Fruit fly (Drosophila melanogaster) whole organism, embryonic: ENCODE results near the gene Ppt2.

ENCODE experiments used
- Ada2b ChIP-seq: fragments of 200-800 bp; sonication (Bioruptor generic); IDR thresholded peaks from 2 replicates; pipeline ENCODE4 v1.3.6; 2022; ENCODE audit warnings: missing biosample characterization, missing genetic modification characterization
- Adf1 ChIP-seq: fragments of 200-800 bp; sonication (Bioruptor generic); IDR thresholded peaks from 2 replicates; pipeline ENCODE4 v1.3.6; 2022; ENCODE audit warnings: missing biosample characterization, missing genetic modification characterization
- Atf3 ChIP-seq: fragments of 200-800 bp; sonication (Bioruptor generic); optimal IDR thresholded peaks from 3 replicates; lab custom pipeline; 2016; ENCODE audit warnings: missing biosample characterization, missing genetic modification characterization
- CG10147 ChIP-seq: fragments of 200-800 bp; sonication (Bioruptor generic); optimal IDR thresholded peaks from 2 replicates; lab custom pipeline; 2019; ENCODE audit warnings: missing biosample characterization, mild to moderate bottlenecking, missing genetic modification characterization, moderate library complexity
- CG10979 ChIP-seq: fragments of 200-800 bp; sonication (Bioruptor generic); optimal IDR thresholded peaks from 2 replicates; lab custom pipeline; 2018; ENCODE audit warnings: missing biosample characterization, mild to moderate bottlenecking, missing genetic modification characterization, moderate library complexity
- CG13123 ChIP-seq: fragments of 200-800 bp; sonication (Bioruptor generic); optimal IDR thresholded peaks from 2 replicates; lab custom pipeline; 2016; ENCODE audit warnings: missing biosample characterization, missing genetic modification characterization
- CG15696 ChIP-seq: fragments of 200-800 bp; sonication (Bioruptor generic); optimal IDR thresholded peaks from 2 replicates; lab custom pipeline; 2019; ENCODE audit warnings: missing biosample characterization, mild to moderate bottlenecking, missing genetic modification characterization, moderate library complexity
- CG16779 ChIP-seq: fragments of 200-800 bp; sonication (Bioruptor generic); IDR thresholded peaks from 2 replicates; pipeline ENCODE4 v1.3.6; 2022; ENCODE audit warnings: missing biosample characterization, missing genetic modification characterization
- CG16815 ChIP-seq: fragments of 200-800 bp; sonication (Bioruptor generic); optimal IDR thresholded peaks from 3 replicates; lab custom pipeline; 2017; ENCODE audit warnings: missing biosample characterization, mild to moderate bottlenecking, missing genetic modification characterization
- CG17328 ChIP-seq: fragments of 200-800 bp; sonication (Bioruptor generic); IDR thresholded peaks from 2 replicates; pipeline ENCODE4 v1.3.6; 2022; ENCODE audit warnings: missing biosample characterization, missing genetic modification characterization
- CG17612 ChIP-seq: fragments of 200-800 bp; sonication (Bioruptor generic); IDR thresholded peaks from 2 replicates; pipeline ENCODE4 v1.3.6; 2022; ENCODE audit warnings: missing biosample characterization, missing genetic modification characterization
- CG17912 ChIP-seq: fragments of 200-800 bp; sonication (Bioruptor generic); optimal IDR thresholded peaks from 2 replicates; lab custom pipeline; 2018; ENCODE audit warnings: missing biosample characterization, mild to moderate bottlenecking, missing genetic modification characterization
- CG18262 ChIP-seq: fragments of 200-800 bp; optimal IDR thresholded peaks from 3 replicates; lab custom pipeline; 2019; ENCODE audit warnings: missing biosample characterization, mild to moderate bottlenecking, missing genetic modification characterization, moderate library complexity
- CG2202 ChIP-seq: fragments of 200-800 bp; sonication (Bioruptor generic); optimal IDR thresholded peaks from 2 replicates; lab custom pipeline; 2018; ENCODE audit warnings: missing biosample characterization, mild to moderate bottlenecking, missing genetic modification characterization
- CG32532 ChIP-seq: fragments of 200-800 bp; sonication (Bioruptor generic); IDR thresholded peaks from 2 replicates; pipeline ENCODE4 v1.3.6; 2022; ENCODE audit warnings: missing biosample characterization, missing genetic modification characterization
- CG3995 ChIP-seq: fragments of 200-800 bp; sonication (Bioruptor generic); optimal IDR thresholded peaks from 3 replicates; lab custom pipeline; 2016; ENCODE audit warnings: missing biosample characterization, missing genetic modification characterization
- CG4424 ChIP-seq: fragments of 200-800 bp; sonication (Bioruptor generic); optimal IDR thresholded peaks from 3 replicates; lab custom pipeline; 2016; ENCODE audit warnings: missing biosample characterization, missing genetic modification characterization
- CG8089 ChIP-seq: fragments of 200-800 bp; sonication (Bioruptor generic); optimal IDR thresholded peaks from 3 replicates; lab custom pipeline; 2016; ENCODE audit warnings: missing biosample characterization, missing genetic modification characterization
- CG9876 ChIP-seq: fragments of 200-800 bp; sonication (Bioruptor generic); optimal IDR thresholded peaks from 2 replicates; lab custom pipeline; 2016; ENCODE audit warnings: missing biosample characterization, missing genetic modification characterization
- CG9932 ChIP-seq: fragments of 200-800 bp; sonication (Bioruptor generic); IDR thresholded peaks from 2 replicates; pipeline ENCODE4 v1.3.6; 2022; ENCODE audit warnings: missing biosample characterization, missing genetic modification characterization
- D ChIP-seq, 2 experiments: fragments of 200-800 bp in 1 of 2; fragments of >200 bp in 1 of 2; sonication (Bioruptor generic) in 1 of 2; optimal IDR thresholded peaks; 2 replicates in 1 of 2; 3 replicates in 1 of 2; lab custom pipeline; 2017; ENCODE audit warnings: mild to moderate bottlenecking in 1 of 2, missing biosample characterization in 1 of 2, missing genetic modification characterization in 1 of 2, missing genetic modification reagents in 1 of 2
- Dek ChIP-seq: fragments of 200-800 bp; sonication (Bioruptor generic); optimal IDR thresholded peaks from 3 replicates; lab custom pipeline; 2019; ENCODE audit warnings: missing biosample characterization, mild to moderate bottlenecking, missing genetic modification characterization, moderate library complexity
- ERR ChIP-seq: fragments of 200-800 bp; sonication (Bioruptor generic); optimal IDR thresholded peaks from 2 replicates; lab custom pipeline; 2016; ENCODE audit warnings: missing biosample characterization, missing genetic modification characterization
- Eip74EF ChIP-seq, 2 experiments: fragments of 200-800 bp in 1 of 2; fragments of >200 bp in 1 of 2; sonication (Bioruptor generic) in 1 of 2; optimal IDR thresholded peaks; 2 replicates each; lab custom pipeline; 2017 to 2019; ENCODE audit warnings: missing biosample characterization in 2 of 2, missing genetic modification characterization in 2 of 2, mild to moderate bottlenecking in 1 of 2, moderate library complexity in 1 of 2
- HLH54F ChIP-seq: fragments of 200-800 bp; sonication (Bioruptor generic); optimal IDR thresholded peaks from 3 replicates; lab custom pipeline; 2016; ENCODE audit warnings: missing biosample characterization, missing genetic modification characterization
- HmgZ ChIP-seq: fragments of 200-800 bp; sonication (Bioruptor generic); optimal IDR thresholded peaks from 2 replicates; lab custom pipeline; 2018; ENCODE audit warnings: missing biosample characterization, mild to moderate bottlenecking, missing genetic modification characterization
- Meics ChIP-seq: fragments of 200-800 bp; sonication (Bioruptor generic); optimal IDR thresholded peaks from 2 replicates; lab custom pipeline; 2017; ENCODE audit warnings: missing biosample characterization, mild to moderate bottlenecking, missing genetic modification characterization
- PHDP ChIP-seq: fragments of 200-800 bp; sonication (Bioruptor generic); optimal IDR thresholded peaks from 3 replicates; lab custom pipeline; 2018; ENCODE audit warnings: missing biosample characterization, mild to moderate bottlenecking, missing genetic modification characterization, moderate library complexity
- Six4 ChIP-seq: fragments of 200-800 bp; sonication (Bioruptor generic); optimal IDR thresholded peaks from 2 replicates; lab custom pipeline; 2016; ENCODE audit warnings: missing biosample characterization, missing genetic modification characterization
- Sox100B ChIP-seq: fragments of 200-800 bp; sonication (Bioruptor generic); optimal IDR thresholded peaks from 3 replicates; lab custom pipeline; 2018; ENCODE audit warnings: missing biosample characterization, mild to moderate bottlenecking, missing genetic modification characterization
- az2 ChIP-seq: fragments of 200-800 bp; sonication (Bioruptor generic); optimal IDR thresholded peaks from 3 replicates; lab custom pipeline; 2016; ENCODE audit warnings: missing biosample characterization, missing genetic modification characterization
- chif ChIP-seq, 2 experiments: fragments of 200-800 bp; sonication (Bioruptor generic); optimal IDR thresholded peaks; 3 replicates each; lab custom pipeline; 2016; ENCODE audit warnings: missing biosample characterization in 2 of 2, missing genetic modification characterization in 2 of 2
- ci ChIP-seq: fragments of 200-800 bp; sonication (Bioruptor generic); IDR thresholded peaks from 3 replicates; pipeline ENCODE4 v1.3.6; 2022; ENCODE audit warnings: missing biosample characterization, missing genetic modification characterization
- emc ChIP-seq: fragments of 200-800 bp; sonication (Bioruptor generic); optimal IDR thresholded peaks from 2 replicates; lab custom pipeline; 2016; ENCODE audit warnings: missing biosample characterization, missing genetic modification characterization
- eyg ChIP-seq: fragments of 200-800 bp; sonication (Bioruptor generic); optimal IDR thresholded peaks from 3 replicates; lab custom pipeline; 2016; ENCODE audit warnings: missing biosample characterization, missing genetic modification characterization
- fru ChIP-seq: fragments of >200 bp; optimal IDR thresholded peaks from 2 replicates; lab custom pipeline; 2017
- gro ChIP-seq: fragments of 200-800 bp; sonication (Bioruptor generic); optimal IDR thresholded peaks from 2 replicates; lab custom pipeline; 2016; ENCODE audit warnings: missing biosample characterization, missing genetic modification characterization
- gsb ChIP-seq: fragments of 200-800 bp; sonication (Bioruptor generic); IDR thresholded peaks from 2 replicates; pipeline ENCODE4 v1.3.6; 2022; ENCODE audit warnings: missing biosample characterization, missing genetic modification characterization
- lab ChIP-seq: fragments of 200-800 bp; sonication (Bioruptor generic); optimal IDR thresholded peaks from 3 replicates; lab custom pipeline; 2017; ENCODE audit warnings: missing biosample characterization, missing genetic modification characterization, mild to moderate bottlenecking, moderate library complexity, missing genetic modification reagents
- mam ChIP-seq: fragments of 200-800 bp; sonication (Bioruptor generic); optimal IDR thresholded peaks from 3 replicates; lab custom pipeline; 2016; ENCODE audit warnings: missing biosample characterization, missing genetic modification characterization
- nmo ChIP-seq: fragments of 200-800 bp; sonication (Bioruptor generic); optimal IDR thresholded peaks from 2 replicates; lab custom pipeline; 2018; ENCODE audit warnings: missing biosample characterization, mild to moderate bottlenecking, missing genetic modification characterization, moderate library complexity
- oc ChIP-seq: fragments of 200-800 bp; sonication (Bioruptor generic); optimal IDR thresholded peaks from 2 replicates; lab custom pipeline; 2018; ENCODE audit warnings: missing biosample characterization, mild to moderate bottlenecking, missing genetic modification characterization, moderate library complexity
- odd ChIP-seq: fragments of 200-800 bp; sonication (Bioruptor generic); optimal IDR thresholded peaks from 2 replicates; lab custom pipeline; 2017; ENCODE audit warnings: missing biosample characterization, mild to moderate bottlenecking, missing genetic modification characterization
- peb ChIP-seq: fragments of 200-800 bp; sonication (Bioruptor generic); IDR thresholded peaks from 2 replicates; pipeline ENCODE4 v1.3.6; 2022; ENCODE audit warnings: missing biosample characterization, missing genetic modification characterization
- salm ChIP-seq: fragments of 200-800 bp; sonication (Bioruptor generic); optimal IDR thresholded peaks from 2 replicates; lab custom pipeline; 2018; ENCODE audit warnings: missing biosample characterization, mild to moderate bottlenecking, missing genetic modification characterization
- schlank ChIP-seq: fragments of 200-800 bp; sonication (Bioruptor generic); optimal IDR thresholded peaks from 2 replicates; lab custom pipeline; 2018; ENCODE audit warnings: missing biosample characterization, mild to moderate bottlenecking, missing genetic modification characterization
- scrt ChIP-seq: fragments of 200-800 bp; sonication (Bioruptor generic); optimal IDR thresholded peaks from 2 replicates; lab custom pipeline; 2018; ENCODE audit warnings: missing biosample characterization, mild to moderate bottlenecking, missing genetic modification characterization, moderate library complexity
- sens ChIP-seq: fragments of 200-800 bp; sonication (Bioruptor generic); peaks from one replicate; lab custom pipeline; 2016; ENCODE audit warnings: missing biosample characterization, missing genetic modification characterization
- usp ChIP-seq: fragments of >200 bp; optimal IDR thresholded peaks from 2 replicates; lab custom pipeline; 2017; ENCODE audit warnings: missing biosample characterization, missing genetic modification characterization
- zen ChIP-seq: fragments of 200-800 bp; sonication (Bioruptor generic); optimal IDR thresholded peaks from 3 replicates; lab custom pipeline; 2018; ENCODE audit warnings: missing biosample characterization, mild to moderate bottlenecking, missing genetic modification characterization, moderate library complexity
- zen2 ChIP-seq: fragments of 200-800 bp; sonication (Bioruptor generic); IDR thresholded peaks from 3 replicates; pipeline ENCODE4 v1.3.6; 2022; ENCODE audit warnings: missing biosample characterization, missing genetic modification characterization; ENCODE audit not compliant: partially characterized antibody

Gene Ppt2

dm6 chr2L:11323917-11324316 is 43.8 kb downstream of the Ppt2 start (continued):
- TF ChIP-seq chif (GFP tag; optimal IDR thresholded peaks at IDR 0.05; lab: Kevin White, UChicago) (peak; percentile 67 to 69), Eip74EF (GFP tag; optimal IDR thresholded peaks at IDR 0.05; lab: Kevin White, UChicago) (peak in 1 of 2 experiments; percentile 41), peb (GFP tag; lab: Robert Waterston, UW) (peak; percentile 49; the same call in 1 of the 2 replicates), HmgZ (tag; lab: Kevin White, UChicago) (no peak), Six4 (GFP tag; lab: Kevin White, UChicago) (peak; percentile 23), CG9876 (GFP tag; lab: Kevin White, UChicago) (no peak), salm (tag; lab: Kevin White, UChicago) (peak; percentile 14), CG9932 (no peak), gro (GFP tag; lab: Kevin White, UChicago) (no peak), CG10147 (GFP tag; lab: Kevin White, UChicago) (no peak), D (optimal IDR thresholded peaks at IDR 0.05; lab: Kevin White, UChicago) (no peak), D (GFP tag; optimal IDR thresholded peaks at IDR 0.05; lab: Kevin White, UChicago) (peak; percentile 60), CG17328 (GFP tag; lab: Robert Waterston, UW) (peak; percentile 77), Adf1 (GFP tag; lab: Robert Waterston, UW) (no peak), PHDP (tag; lab: Kevin White, UChicago) (peak; percentile 63), CG16815 (GFP tag; lab: Kevin White, UChicago) (peak; percentile 21), CG17912 (GFP tag; lab: Kevin White, UChicago) (no peak), CG10979 (tag; lab: Kevin White, UChicago) (peak; percentile 76), lab (GFP tag; lab: Kevin White, UChicago) (peak; percentile 52), emc (GFP tag; lab: Kevin White, UChicago) (no peak), sens (GFP tag; lab: Kevin White, UChicago) (peak; percentile 92), scrt (no peak), CG32532 (peak; percentile 48; the same call in 1 of the 2 replicates), HLH54F (GFP tag; lab: Kevin White, UChicago) (no peak), CG4424 (peak; percentile 68), zen (tag; lab: Kevin White, UChicago) (peak; percentile 12), az2 (GFP tag; lab: Kevin White, UChicago) (peak; percentile 60), gsb (GFP tag; lab: Robert Waterston, UW) (no peak), ERR (GFP tag; lab: Kevin White, UChicago) (no peak), CG2202 (tag; lab: Kevin White, UChicago) (peak; percentile 46), CG3995 (GFP tag; lab: Kevin White, UChicago) (no peak), CG16779 (GFP tag; lab: Robert Waterston, UW) (no peak), Atf3 (peak; percentile 4), CG8089 (GFP tag; lab: Kevin White, UChicago) (peak; percentile 28), odd (GFP tag; lab: Kevin White, UChicago) (no peak), Dek (tag; lab: Kevin White, UChicago) (no peak), usp (GFP tag; lab: Kevin White, UChicago) (no peak), CG13123 (GFP tag; lab: Kevin White, UChicago) (no peak), fru (lab: Kevin White, UChicago) (no peak), Ada2b (GFP tag; lab: Robert Waterston, UW) (peak; percentile 54; the same call in 1 of the 2 replicates), CG15696 (tag; lab: Kevin White, UChicago) (peak; percentile 28), eyg (no peak), mam (GFP tag; lab: Kevin White, UChicago) (peak; percentile 26), CG18262 (tag; lab: Kevin White, UChicago) (peak; percentile 71), oc (tag; lab: Kevin White, UChicago) (peak; percentile 60), ci (GFP tag; lab: Robert Waterston, UW) (peak; percentile 85), nmo (GFP tag; lab: Kevin White, UChicago) (peak; percentile 67), zen2 (GFP tag; lab: Robert Waterston, UW) (no peak), schlank (tag; lab: Kevin White, UChicago) (no peak), Sox100B (peak; percentile 13), CG17612 (GFP tag; lab: Robert Waterston, UW) (no peak), Meics (peak; percentile 36)
